Worm (Caenorhabditis elegans) whole organism, young adult: Measurements from ENCODE around the gene F49E12.12.

ENCODE experiments used
- F23B12.7 ChIP-seq: sonication (generic microtip); optimal IDR thresholded peaks from 2 replicates; lab custom pipeline; 2017; ENCODE audit warnings: missing genetic modification characterization, mild to moderate bottlenecking, missing compliant biosample characterization, antibody characterized with exemption, moderate library complexity; ENCODE audit not compliant: insufficient read depth
- Y53F4B.3 ChIP-seq: fragments of 200-800 bp; sonication (Bioruptor generic); IDR thresholded peaks from 2 replicates; pipeline ENCODE4 v1.3.6; 2022; ENCODE audit warnings: missing genetic modification reagents, missing genetic modification characterization, missing compliant biosample characterization
- Y79H2A.3 ChIP-seq: fragments of 200-800 bp; sonication (Bioruptor generic); conservative IDR thresholded peaks from 2 replicates; pipeline ENCODE4 v1.3.6; 2022; ENCODE audit warnings: missing genetic modification reagents, missing genetic modification characterization, missing compliant biosample characterization
- Y95B8A.8 ChIP-seq: fragments of 200-800 bp; sonication (Bioruptor generic); IDR thresholded peaks from 2 replicates; pipeline ENCODE4 v1.3.6; 2022; ENCODE audit warnings: missing genetic modification reagents, missing genetic modification characterization, missing compliant biosample characterization
- aptf-3 ChIP-seq: fragments of 200-800 bp; sonication (Bioruptor generic); IDR thresholded peaks from 2 replicates; pipeline ENCODE4 v1.3.6; 2022; ENCODE audit warnings: missing genetic modification characterization, missing compliant biosample characterization
- athp-1 ChIP-seq: sonication (generic microtip); optimal IDR thresholded peaks from 2 replicates; lab custom pipeline; 2017; ENCODE audit warnings: mild to moderate bottlenecking, missing genetic modification characterization, missing compliant biosample characterization
- ccch-3 ChIP-seq: fragments of 200-800 bp; sonication (Bioruptor generic); optimal IDR thresholded peaks from 2 replicates; lab custom pipeline; 2018; ENCODE audit warnings: mild to moderate bottlenecking, missing genetic modification characterization, missing compliant biosample characterization
- ceh-40 ChIP-seq: fragments of 200-800 bp; sonication (Bioruptor generic); IDR thresholded peaks from 2 replicates; pipeline ENCODE4 v1.3.6; 2022; ENCODE audit warnings: missing genetic modification characterization, missing compliant biosample characterization
- hlh-12 ChIP-seq: sonication (generic microtip); optimal IDR thresholded peaks from 2 replicates; lab custom pipeline; 2016; ENCODE audit warnings: missing genetic modification characterization, missing compliant biosample characterization
- madf-8 ChIP-seq: fragments of 200-800 bp; sonication (Bioruptor generic); conservative IDR thresholded peaks from 2 replicates; pipeline ENCODE4 v1.3.6; 2022; ENCODE audit warnings: missing genetic modification reagents, missing genetic modification characterization, missing compliant biosample characterization
- nfya-1 ChIP-seq: sonication (generic microtip); optimal IDR thresholded peaks from 2 replicates; lab custom pipeline; 2017; ENCODE audit warnings: antibody characterized with exemption, missing compliant biosample characterization, missing genetic modification characterization, borderline replicate concordance; ENCODE audit not compliant: insufficient read depth
- tbx-9 ChIP-seq: sonication (generic microtip); optimal IDR thresholded peaks from 2 replicates; lab custom pipeline; 2016; ENCODE audit warnings: borderline replicate concordance, missing genetic modification characterization, inconsistent platforms, missing compliant biosample characterization
- xnd-1 ChIP-seq: sonication (generic microtip); optimal IDR thresholded peaks from 2 replicates; lab custom pipeline; 2016; ENCODE audit warnings: missing genotype, missing genetic modification reagents, missing genetic modification characterization, missing compliant biosample characterization
- ztf-3 ChIP-seq: fragments of 200-800 bp; sonication (Bioruptor generic); optimal IDR thresholded peaks from 2 replicates; lab custom pipeline; 2018; ENCODE audit warnings: mild to moderate bottlenecking, missing genetic modification characterization, missing compliant biosample characterization

DNA sequence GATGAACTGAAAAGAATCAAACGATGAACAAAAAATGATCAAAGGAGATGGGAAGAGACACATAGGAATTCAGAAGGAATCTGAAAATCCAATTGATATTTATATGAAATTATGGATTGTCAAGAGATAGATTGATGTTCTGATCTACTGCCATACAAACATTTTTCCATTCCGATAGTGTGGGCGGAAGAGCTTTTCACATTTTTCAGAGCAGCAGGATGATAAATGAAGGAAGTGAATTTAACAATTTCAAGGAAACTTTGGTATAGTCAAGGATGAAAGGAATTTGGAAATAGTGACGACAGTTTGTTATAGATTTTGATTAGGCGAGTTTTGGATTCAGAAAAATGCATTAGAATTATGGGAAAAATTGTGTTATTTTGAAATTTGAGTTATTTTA is 24.0 kb downstream of the F49E12.12 start, which contains the start of gene ubc-24:
- TF ChIP-seq athp-1 (tag; lab: Kevin White, UChicago) (no peak), xnd-1 (tag; lab: Kevin White, UChicago) (no peak), nfya-1 (tag; lab: Kevin White, UChicago) (no peak), tbx-9 (tag; lab: Kevin White, UChicago) (no peak), madf-8 (GFP tag; lab: Robert Waterston, UW) (no peak), ccch-3 (GFP tag; lab: Kevin White, UChicago) (no peak), ztf-3 (GFP tag; lab: Kevin White, UChicago) (no peak), F23B12.7 (no peak), Y79H2A.3 (no peak), ceh-40 (no peak), Y53F4B.3 (GFP tag; lab: Robert Waterston, UW) (no peak), hlh-12 (tag; lab: Kevin White, UChicago) (no peak), Y95B8A.8 (no peak), aptf-3 (GFP tag; lab: Robert Waterston, UW) (no peak)
